Worm (Caenorhabditis elegans) whole organism, L4/young adult: ENCODE data around the gene W02B12.12.

Experiments used
- W03F9.2 ChIP-seq: fragments of 150-350 bp; optimal IDR thresholded peaks from 2 replicates; lab custom pipeline; 2014; ENCODE audit warnings: missing biosample characterization, missing genetic modification characterization
- dao-5 ChIP-seq: sonication (generic microtip); optimal IDR thresholded peaks from 2 replicates; lab custom pipeline; 2016; ENCODE audit warnings: missing genotype, missing genetic modification characterization, moderate library complexity, missing compliant biosample characterization
- him-1 ChIP-seq: sonication (generic microtip); optimal IDR thresholded peaks from 2 replicates; lab custom pipeline; 2016; ENCODE audit warnings: missing genotype, missing genetic modification reagents, missing genetic modification characterization, missing compliant biosample characterization

DNA sequence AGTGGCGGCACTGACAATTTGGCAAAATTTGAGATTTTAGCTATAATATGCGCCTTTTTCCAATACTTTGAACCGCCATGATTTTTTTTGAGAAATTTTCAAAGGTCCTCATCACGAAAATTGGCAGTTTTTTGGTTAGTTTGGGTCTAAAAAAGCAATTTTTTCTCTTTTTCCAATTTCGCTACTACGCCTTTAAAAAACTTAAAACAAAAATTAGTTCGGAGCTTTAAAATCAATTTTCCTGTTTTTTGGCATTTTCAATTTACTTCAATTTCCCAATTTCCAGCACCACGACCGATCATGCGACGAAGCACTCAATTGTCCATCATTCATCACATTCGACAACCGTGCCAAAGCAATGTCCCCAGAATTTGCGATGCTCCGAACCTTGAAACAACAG lies 18.4 kb upstream of the W02B12.12 start, which contains the start of gene B0334.5:
- TF ChIP-seq dao-5 (tag; lab: Kevin White, UChicago), result no peak
- TF ChIP-seq W03F9.2 (tag; lab: Kevin White, UChicago), result no peak
- no peak for TF ChIP-seq him-1 (tag; lab: Kevin White, UChicago)
